Worm (Caenorhabditis elegans) whole organism, dauer: ENCODE measurements around the gene F15B9.10.

Experiments used
- unc-62 ChIP-seq: sonication (generic microtip); optimal IDR thresholded peaks from 2 replicates; lab custom pipeline; 2017; ENCODE audit warnings: missing biosample characterization, missing genetic modification reagents, missing genetic modification characterization

Gene F15B9.10

ce11 chrV:13008825-13009224 is at the start of gene F15B9.10:
TSS of gene F15B9.10 (minus strand) at chrV:13008925.
- TF ChIP-seq unc-62 = no peak

- TF ChIP-seq unc-62 = no peak
Measured at ce11 chrV:13053635-13054034, 44.9 kb upstream of the F15B9.10 start, which contains the start of gene srr-1. TSS of gene srr-1 (minus strand) at chrV:13053735.

ce11 chrV:13049149-13049610 is 40.5 kb upstream of the F15B9.10 start, which contains the start of gene W07G4.8:
TSS of gene W07G4.8 (minus strand) at chrV:13049560.
- no peak for TF ChIP-seq unc-62

- no peak for TF ChIP-seq unc-62
Measured at ce11 chrV:13047574-13048030, 38.9 kb upstream of the F15B9.10 start, which contains the start of gene W07G4.5. TSS of gene W07G4.5 (plus strand) at chrV:13047980.

- TF ChIP-seq unc-62 = no peak
Measured at ce11 chrV:13046125-13047123, 37.7 kb upstream of the F15B9.10 start.

- TF ChIP-seq unc-62 = no peak
Measured at ce11 chrV:13045017-13045416, 36.3 kb upstream of the F15B9.10 start.

- TF ChIP-seq unc-62 = no peak
Measured at ce11 chrV:13043832-13044521, 35.3 kb upstream of the F15B9.10 start.

ce11 chrV:13043195-13043762 is 34.6 kb upstream of the F15B9.10 start, which contains the start of gene lap-2:
TSS of gene lap-2 (plus strand) at chrV:13043712.
- no peak for TF ChIP-seq unc-62

- TF ChIP-seq unc-62 = no peak
Measured at ce11 chrV:13041666-13042065, 32.9 kb upstream of the F15B9.10 start, which contains the start of gene scyl-1. TSS of gene scyl-1 (minus strand) at chrV:13041721.

ce11 chrV:13036466-13036865 is 27.7 kb upstream of the F15B9.10 start, which contains the start of gene W07G4.2:
TSS of gene W07G4.2 (minus strand) at chrV:13036566.
- no peak for TF ChIP-seq unc-62

- TF ChIP-seq unc-62 = no peak
Measured at ce11 chrV:13034604-13035003, 25.9 kb upstream of the F15B9.10 start, which contains the start of gene W07G4.7. TSS of gene W07G4.7 (minus strand) at chrV:13034704.

ce11 chrV:13033223-13033622 is 24.5 kb upstream of the F15B9.10 start, which contains the start of gene W07G4.1:
TSS of gene W07G4.1 (plus strand) at chrV:13033523.
- no peak for TF ChIP-seq unc-62

ce11 chrV:13028871-13029270 is 20.1 kb upstream of the F15B9.10 start:
- TF ChIP-seq unc-62 = no peak

ce11 chrV:13026631-13027299 is 18.0 kb upstream of the F15B9.10 start:
- TF ChIP-seq unc-62 = no peak

- no peak for TF ChIP-seq unc-62
Measured at ce11 chrV:13025283-13025682, 16.6 kb upstream of the F15B9.10 start.

ce11 chrV:13024499-13024898 is 15.8 kb upstream of the F15B9.10 start:
- no peak for TF ChIP-seq unc-62
